Fruit fly (Drosophila melanogaster) whole organism, pupa: ENCODE measurements around the gene CG13445.

ENCODE experiments used
- Ets98B ChIP-seq: fragments of 200-800 bp; sonication (Bioruptor generic); IDR thresholded peaks from 2 replicates; pipeline ENCODE4 v1.3.6; 2022; ENCODE audit warnings: missing biosample characterization, missing genetic modification characterization
- Pif1B ChIP-seq: fragments of 200-800 bp; sonication (Bioruptor generic); optimal IDR thresholded peaks from 3 replicates; lab custom pipeline; 2016; ENCODE audit warnings: missing biosample characterization, missing genetic modification characterization

- TF ChIP-seq Pif1B (GFP tag; lab: Kevin White, UChicago) (no peak), Ets98B (no peak)
Measured at dm6 chr3L:15847655-15848054, 38.4 kb downstream of the CG13445 start.
